Worm (Caenorhabditis elegans): ENCODE measurements around the gene C17A2.2.

DNA sequence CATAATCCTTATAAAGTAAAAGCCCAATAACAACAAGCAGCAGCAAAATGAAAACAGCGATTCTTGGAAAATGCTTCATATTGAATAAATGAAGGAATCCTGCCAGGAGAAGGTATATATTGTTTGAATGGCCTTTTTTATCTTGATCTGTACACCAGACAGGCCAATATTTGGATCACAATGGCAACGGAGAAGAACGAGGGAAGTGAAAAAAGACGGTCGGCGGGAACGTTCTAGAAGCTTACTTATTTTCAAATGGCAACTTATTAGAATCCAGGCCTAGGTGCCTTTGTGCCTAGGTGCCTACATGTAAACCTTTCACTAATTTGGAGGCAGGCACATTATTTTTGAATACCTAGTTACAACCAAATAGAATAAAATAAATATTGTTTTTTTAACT, 18.3 kb upstream of the C17A2.2 start, which contains the start of gene F54D10.8:
- TF ChIP-seq unc-62 (GFP tag; optimal IDR thresholded peaks at IDR 0.05) (no peak), blmp-1 (tag; optimal IDR thresholded peaks at IDR 0.05) (no peak)

All from whole organism, mixed stage, embryonic.